Fruit fly (Drosophila melanogaster): ENCODE measurements around the gene CG10591.

The CG10591 gene

DNA sequence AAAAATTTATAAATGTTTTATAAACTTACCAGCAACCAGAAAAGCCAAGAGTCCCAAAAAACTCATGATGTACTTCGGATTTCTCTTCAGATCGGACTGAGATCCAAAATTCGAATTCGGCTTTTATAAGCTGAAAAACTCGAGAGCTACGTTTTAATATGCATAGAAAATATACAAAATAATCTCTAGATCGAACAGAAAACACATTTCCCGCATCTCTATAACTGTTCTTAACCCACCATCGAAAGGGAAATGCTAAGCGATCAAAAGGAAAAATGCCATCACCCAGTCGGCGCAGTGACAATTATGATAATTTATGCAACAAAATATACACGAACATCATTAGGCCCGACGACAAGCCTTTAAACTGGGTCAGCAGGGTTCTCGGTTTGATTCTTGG is at the start of gene CG10591:
CG10591 (minus strand) TSS at position 101 of the 400 bp plus-strand sequence.
- no peak for TF ChIP-seq noc (tag; optimal IDR thresholded peaks at IDR 0.05)

DNA sequence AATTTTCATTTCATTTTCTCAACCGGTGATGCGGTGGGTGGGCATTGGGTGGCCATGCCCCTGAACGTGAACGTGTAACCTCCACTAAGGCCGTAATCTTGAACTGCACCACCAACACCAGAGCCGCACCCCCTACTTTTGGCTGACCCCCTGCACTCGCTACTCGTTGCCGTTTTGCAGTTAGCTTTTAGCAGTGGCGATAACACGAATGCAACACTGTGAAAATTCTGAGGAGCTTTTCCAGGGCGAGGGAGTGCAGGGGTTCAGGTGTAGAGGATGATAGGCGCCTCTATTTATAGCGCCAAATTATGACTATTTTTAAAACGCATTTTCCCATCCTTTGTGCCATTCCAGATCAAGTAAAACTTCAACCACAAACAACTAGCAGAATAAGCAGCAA is 44.2 kb upstream of the CG10591 start:
- no peak for TF ChIP-seq noc (tag; optimal IDR thresholded peaks at IDR 0.05)

DNA sequence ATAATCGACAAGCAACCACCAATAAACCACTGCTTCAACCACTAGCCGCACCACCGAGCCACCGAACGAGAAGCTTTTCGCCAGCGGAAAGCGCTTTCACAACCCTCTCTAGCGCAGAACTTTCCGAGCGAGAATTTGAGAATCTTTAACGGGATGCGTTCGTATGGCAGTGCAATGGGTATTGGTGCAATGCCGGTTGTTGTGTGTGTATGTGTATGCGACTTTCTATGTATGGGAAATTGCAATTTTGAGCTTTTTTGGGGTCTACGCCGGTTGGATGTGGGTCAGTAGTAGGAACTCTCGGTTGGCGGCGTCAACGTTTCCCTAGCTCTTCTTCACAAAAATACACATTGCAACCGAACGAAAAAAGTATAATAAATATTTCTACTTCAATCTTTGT is 43.3 kb upstream of the CG10591 start:
- no peak for TF ChIP-seq noc (tag; optimal IDR thresholded peaks at IDR 0.05)

DNA sequence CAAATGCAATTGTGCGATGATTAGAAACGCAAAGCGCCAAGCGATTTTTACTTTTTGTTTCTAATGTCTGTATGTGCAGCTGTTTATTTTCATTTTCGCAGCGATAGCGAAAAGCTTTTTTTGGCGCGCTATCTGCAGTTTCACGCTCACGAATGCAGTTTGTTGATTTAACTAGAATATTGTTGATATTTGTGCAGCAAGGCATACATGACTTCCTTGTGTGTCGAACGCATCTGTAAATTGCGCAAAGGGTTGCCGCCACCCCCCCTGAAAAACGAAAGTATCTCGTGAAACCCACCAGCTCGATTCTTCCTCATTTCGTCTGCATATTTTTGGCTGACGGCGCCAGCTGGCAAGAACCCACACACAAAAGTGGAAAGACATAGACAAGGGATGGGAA is 42.1 kb upstream of the CG10591 start:
- no peak for TF ChIP-seq noc (tag; optimal IDR thresholded peaks at IDR 0.05)

DNA sequence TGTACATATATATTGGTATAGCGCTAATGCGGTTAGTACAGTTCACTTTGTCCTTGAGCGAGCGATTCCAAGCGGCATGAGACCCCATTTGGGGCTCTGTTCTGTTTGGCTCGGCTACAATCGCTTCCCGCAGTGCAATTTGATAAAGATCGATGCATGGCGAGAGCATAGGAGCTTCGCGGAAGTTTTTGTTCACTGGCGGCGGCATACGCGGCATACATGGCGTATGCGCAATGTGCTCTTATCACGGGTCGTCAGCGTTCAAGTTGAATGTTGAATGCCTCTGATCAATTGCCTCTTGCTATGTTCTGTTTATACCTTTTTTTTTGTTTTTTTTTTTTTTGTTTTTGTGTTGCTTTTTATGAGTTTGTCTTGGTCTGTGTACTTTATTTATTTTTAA is 41.6 kb upstream of the CG10591 start:
- TF ChIP-seq noc (tag; optimal IDR thresholded peaks at IDR 0.05), result no peak

DNA sequence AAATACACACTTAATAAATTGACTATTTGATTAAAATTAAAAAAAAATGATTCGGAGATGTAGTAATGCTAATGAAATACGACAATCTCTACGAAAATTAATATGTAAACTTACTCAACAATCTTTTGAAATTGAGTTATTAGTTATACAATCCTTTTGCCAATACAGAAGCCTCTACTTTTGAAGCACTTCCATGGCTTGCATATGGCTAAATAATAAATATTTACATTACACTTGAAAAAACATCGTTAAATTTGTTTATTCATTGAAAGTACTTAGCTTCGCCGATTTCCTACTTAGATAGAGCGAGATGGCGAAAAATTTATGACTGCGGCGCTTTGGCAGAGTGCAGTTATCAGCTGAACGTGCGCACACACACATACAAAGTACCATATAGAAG is 41.2 kb upstream of the CG10591 start:
- TF ChIP-seq noc (tag; optimal IDR thresholded peaks at IDR 0.05), result no peak

DNA sequence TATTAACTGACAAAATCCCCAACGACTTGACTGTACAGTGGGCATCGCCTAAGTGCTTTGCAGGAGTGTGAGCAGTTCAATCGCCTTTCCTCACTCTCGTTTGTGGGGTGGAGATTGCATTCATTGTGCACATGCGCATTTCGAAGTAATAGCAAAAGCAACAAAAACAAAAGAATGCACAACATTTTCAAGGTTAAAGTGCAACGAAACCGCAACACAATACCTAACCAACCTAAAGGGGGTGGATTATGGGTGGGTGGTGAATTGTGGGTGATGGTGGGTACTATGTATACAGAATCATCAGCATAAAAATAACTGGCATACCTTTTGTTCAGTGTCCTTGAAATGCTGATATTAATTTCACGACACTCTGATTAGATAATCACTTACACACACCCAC is 40.0 kb upstream of the CG10591 start:
- no peak for TF ChIP-seq noc (tag; optimal IDR thresholded peaks at IDR 0.05)

DNA sequence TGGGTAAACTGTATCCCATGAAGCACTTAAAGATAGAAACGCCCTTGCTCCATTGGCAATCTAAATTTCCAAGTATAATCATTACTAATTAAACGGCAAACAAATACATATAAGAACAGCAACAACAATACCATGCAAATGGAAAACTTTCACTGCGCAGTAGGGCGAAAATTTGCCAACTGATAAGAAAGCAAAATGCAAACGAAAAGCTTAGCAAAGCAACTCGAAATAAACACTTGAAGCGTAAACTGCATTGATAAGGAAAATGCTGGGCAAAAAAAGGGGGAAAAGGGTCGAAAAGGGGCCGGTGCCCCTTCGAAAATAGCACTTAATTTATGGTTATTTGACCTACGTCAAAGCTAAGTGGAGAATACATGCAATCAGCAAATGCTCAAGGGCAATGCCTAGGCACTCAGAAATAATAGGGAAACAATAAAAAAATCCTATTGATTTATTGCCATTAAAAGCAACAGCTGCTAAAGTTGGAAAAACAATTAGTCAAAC is 39.1 kb upstream of the CG10591 start:
- no peak for TF ChIP-seq noc (tag; optimal IDR thresholded peaks at IDR 0.05)

DNA sequence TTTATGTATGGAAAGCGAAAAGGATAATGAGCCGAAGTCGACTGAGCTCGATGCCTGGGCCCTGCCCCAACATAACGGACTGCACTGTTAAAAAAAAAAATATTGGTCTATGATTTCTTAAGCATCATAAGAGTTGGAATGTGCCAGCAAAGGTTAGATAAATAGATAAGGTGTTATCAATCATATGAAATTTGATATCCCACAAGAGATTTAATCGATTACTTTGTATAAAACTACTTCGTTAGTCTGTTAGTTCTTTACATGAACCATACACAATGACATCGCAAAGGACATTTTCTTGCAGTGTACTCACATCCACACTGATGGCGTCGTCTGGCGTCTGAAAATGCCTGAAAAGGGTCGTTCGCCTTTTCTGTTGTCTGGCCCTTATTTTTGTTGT is 38.0 kb upstream of the CG10591 start:
- no peak for TF ChIP-seq noc (tag; optimal IDR thresholded peaks at IDR 0.05)

DNA sequence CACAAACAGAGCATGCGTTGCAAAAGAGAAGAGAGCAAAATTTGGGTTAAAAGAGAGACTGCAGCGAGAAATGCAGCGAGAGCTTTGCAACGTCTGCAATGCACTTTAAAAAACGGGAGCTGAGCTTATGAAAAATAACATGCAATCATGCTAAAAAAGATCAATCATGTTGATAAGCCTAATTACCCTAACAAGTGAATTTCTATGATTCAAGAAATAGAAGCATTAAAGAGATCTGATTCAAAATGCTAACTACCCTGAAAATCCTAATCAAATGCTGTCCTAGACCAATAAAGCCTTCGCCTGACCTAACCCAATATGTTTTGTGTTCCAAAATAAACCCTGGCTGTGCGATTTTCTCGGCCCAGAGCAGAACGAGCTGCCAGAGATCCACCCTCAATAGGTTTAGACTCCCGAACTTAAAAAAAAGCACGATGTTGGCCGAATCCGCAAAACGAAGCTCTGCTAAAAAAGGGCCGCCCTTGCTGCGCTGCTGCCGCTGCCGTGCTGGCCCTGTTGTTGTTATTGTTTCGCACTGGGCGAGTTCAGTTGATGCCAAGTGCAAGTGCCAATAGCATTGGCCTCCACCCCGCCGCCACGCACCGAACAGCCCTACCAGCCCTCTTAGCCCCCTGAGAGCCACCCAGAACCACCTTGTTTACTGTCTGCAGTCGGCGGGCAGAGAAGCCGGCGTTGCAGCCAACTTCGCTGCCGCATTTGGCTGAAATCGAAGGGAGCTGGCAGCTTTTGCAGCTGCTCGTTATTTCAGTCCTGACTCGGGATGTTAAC is 35.9 kb upstream of the CG10591 start:
- no peak for TF ChIP-seq noc (tag; optimal IDR thresholded peaks at IDR 0.05)

DNA sequence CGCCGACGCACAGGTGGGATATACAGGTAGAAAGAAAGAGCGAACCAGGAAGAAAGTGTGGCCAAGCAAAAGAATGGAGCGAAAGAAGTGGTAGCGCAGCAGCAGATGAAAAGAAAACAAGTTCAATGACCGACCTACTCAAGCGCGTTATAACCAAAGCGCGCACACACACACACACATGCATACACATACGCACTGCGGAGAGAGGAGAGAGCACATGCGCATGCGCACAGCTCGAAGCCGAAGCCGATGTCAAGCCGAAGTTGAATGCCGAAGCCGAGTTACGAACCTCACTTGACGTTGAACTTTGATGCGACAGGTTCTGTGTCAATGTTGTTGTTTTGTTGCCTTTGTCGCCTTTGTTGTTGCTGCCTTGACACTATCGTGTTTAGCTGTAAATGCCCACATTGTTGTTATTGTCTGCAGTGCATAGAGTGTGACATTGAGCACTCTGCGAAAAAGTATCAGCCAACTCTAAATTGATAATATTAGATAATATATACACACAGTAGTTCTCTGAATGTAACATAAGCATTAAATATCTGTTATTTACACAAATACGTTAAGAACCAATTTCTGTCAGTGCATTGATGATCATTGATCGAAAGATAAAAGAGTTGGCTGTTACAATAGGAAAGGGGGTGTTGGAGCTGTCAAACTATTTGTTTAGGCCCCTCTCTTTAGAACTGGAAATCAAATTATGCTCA is 34.8 kb upstream of the CG10591 start:
- TF ChIP-seq noc (tag; optimal IDR thresholded peaks at IDR 0.05), result no peak

DNA sequence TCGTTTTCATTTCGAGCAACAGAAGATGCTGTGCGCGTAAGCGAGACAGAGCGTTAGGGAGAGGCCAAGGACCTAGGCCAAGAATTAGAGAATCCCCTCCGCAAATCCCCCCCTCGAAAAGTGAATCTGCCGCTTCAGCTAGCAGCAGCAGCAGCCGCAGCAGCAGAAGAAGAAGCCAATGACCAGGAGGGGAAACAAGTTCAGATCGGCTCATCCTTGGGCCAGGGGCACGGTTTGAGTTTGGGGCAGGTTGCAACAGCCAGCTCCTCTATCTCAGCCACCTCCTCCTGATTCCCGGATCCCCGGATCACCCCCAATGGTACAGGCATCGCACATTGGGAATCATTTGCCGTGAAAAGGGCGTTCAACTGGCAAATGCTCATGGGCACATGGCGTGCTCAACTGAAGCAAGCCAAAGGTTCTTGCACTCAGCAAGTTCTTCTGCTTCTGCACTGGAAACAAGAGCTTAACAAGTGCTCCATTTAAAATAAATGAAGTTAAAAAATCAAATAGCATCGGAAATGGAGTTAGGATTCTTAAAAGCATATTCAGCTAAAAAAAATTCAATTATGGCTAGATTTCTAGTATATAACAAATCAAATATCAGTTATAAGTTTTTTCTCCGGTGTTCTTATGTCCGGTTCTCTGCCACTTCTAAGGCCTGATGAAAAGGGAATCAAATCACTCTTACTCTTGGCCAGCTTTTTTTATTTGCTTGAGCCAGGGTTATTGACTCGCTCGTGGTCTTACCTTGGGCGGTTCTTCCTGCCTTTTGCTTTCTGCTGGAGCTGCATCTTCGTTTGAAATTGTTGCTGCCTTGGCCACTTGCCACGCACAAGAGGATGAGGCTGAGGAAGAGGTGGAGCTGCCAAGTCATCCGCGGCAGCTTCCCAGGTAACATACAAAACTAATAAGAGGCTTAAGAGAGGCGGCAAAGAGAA is 34.0 kb upstream of the CG10591 start:
- TF ChIP-seq noc (tag; optimal IDR thresholded peaks at IDR 0.05), result no peak

DNA sequence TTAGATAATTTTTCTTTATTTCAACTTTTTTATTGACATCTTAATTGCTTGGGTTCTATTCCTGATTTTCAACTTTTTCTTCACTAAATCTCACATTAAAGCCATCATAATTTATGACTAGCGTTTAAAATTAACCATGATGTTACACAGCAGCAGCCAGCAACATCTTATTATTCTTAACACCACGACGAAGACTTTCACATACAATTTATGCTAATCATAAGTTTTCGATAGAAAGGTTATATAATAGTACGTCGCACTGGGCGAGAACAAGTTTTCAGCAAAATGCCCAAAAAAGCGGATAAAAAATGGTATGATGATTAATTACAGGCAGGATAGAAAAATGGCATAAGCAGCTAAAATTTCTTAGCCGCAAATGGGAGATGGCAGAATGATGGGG is 32.4 kb upstream of the CG10591 start:
- TF ChIP-seq noc (tag; optimal IDR thresholded peaks at IDR 0.05), result no peak

DNA sequence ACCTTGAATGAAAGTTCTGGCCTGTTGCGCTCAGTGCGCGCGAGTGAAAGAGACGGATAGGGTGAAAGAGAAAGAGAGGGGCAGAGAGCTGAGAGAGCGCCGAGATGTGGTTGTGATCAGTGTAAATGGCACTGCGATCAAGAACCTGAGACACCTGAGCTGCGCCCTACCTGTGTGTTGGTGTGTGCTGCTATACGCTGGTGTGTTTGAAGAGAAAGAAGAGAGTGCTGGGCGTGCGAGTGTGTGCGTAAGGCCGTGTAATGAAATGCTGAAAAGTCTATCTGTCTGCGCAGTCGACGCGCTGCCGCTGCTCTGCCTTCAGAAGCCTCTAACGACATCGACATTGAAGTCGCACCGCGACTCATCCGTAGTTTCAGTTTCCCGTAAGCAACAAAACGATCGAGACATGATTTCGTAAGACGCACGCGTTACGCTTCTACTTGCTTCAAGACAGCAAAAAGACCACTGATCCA is 31.2 kb upstream of the CG10591 start, which contains the start of gene Blimp-1:
Blimp-1 (plus strand) TSS at position 376 of the 473 bp plus-strand sequence.
- no peak for TF ChIP-seq noc (tag; optimal IDR thresholded peaks at IDR 0.05)

DNA sequence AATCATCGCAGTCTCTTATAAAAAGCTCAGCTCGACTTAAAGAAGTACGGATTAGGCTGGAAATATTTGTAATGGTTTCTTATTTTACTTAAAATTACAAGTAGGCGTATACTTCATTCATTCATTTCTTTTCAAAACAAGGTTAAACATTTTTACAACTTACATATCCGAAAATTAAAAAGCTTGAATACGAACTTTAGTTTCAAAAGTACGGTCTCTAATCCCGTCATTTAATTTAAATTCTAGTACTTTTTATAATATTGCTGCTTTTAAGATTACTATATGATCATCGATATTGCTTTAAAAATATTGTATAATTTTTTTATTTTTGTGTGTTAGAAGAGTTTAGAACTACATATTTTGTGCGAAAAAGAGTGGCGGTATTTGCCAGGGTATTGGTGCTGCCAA is 30.7 kb upstream of the CG10591 start:
- TF ChIP-seq noc (tag; optimal IDR thresholded peaks at IDR 0.05), result no peak

DNA sequence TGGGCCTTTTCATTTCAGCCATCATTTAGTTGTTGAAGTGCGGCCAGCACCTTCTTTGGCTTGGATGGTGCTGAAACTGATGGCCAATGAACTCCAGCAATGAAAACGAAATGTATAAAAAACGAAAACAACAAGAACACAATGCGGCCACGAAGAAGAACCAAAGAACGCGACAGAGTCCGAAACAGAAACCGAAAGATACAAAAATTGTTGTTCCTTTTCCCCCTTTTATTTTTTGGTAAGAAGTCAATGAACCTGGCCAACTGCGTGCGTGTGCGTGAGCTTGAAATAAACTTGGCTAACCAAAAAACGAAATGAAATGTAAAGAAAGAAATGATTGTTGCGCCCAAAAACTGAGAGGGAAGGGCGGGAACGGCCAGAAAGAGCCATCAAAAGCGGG is 28.3 kb upstream of the CG10591 start:
- TF ChIP-seq noc (tag; optimal IDR thresholded peaks at IDR 0.05), result no peak

Measured in whole organism, larva.